Worm (Caenorhabditis elegans): ENCODE measurements around the gene Y62H9A.9.

DNA sequence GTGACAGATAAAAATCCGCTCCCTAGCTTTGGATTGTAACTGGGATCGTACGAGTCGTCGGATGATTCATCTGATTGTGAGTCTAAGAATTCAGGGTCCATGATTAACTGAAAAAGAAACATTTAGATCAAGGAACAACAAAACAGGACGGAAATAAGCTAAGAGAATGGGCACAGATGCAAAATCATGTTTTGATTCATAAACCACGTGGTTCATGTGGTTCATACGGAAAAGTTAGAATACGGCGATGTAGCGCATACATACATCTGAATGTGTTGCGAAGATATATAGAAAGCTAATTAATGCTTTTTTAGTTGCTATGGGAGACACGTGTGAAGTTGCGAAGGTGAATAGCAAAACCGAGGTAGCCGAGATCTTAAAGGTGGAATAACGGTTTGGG lies 44.0 kb upstream of the Y62H9A.9 start, which contains the start of gene F55G7.3:
- TF ChIP-seq dve-1 (tag; optimal IDR thresholded peaks at IDR 0.05), result no peak
- no peak for TF ChIP-seq nhr-11 (tag; optimal IDR thresholded peaks at IDR 0.05)
- TF ChIP-seq fkh-10 (GFP tag; optimal IDR thresholded peaks at IDR 0.05), result no peak
- TF ChIP-seq ceh-31 (tag; optimal IDR thresholded peaks at IDR 0.05), result no peak
- no peak for TF ChIP-seq fkh-6 (tag; optimal IDR thresholded peaks at IDR 0.05)
- TF ChIP-seq tbx-2 (tag; optimal IDR thresholded peaks at IDR 0.05), result no peak
- TF ChIP-seq pag-3 (tag; optimal IDR thresholded peaks at IDR 0.05; ENCODE audit: borderline replicate concordance), result no peak
- TF ChIP-seq sox-2 (GFP tag; IDR thresholded peaks at IDR 0.05), result no peak
- no peak for TF ChIP-seq ttx-3 (tag; optimal IDR thresholded peaks at IDR 0.05)
- TF ChIP-seq unc-86 (tag; optimal IDR thresholded peaks at IDR 0.05), result no peak
- no peak for TF ChIP-seq ama-1 (optimal IDR thresholded peaks at IDR 0.05)
- no peak for TF ChIP-seq madf-2 (tag; optimal IDR thresholded peaks at IDR 0.05)
- TF ChIP-seq odd-2 (tag; optimal IDR thresholded peaks at IDR 0.05), result no peak
